Worm (Caenorhabditis elegans): ENCODE measurements around the gene pqn-32.

Gene pqn-32

DNA sequence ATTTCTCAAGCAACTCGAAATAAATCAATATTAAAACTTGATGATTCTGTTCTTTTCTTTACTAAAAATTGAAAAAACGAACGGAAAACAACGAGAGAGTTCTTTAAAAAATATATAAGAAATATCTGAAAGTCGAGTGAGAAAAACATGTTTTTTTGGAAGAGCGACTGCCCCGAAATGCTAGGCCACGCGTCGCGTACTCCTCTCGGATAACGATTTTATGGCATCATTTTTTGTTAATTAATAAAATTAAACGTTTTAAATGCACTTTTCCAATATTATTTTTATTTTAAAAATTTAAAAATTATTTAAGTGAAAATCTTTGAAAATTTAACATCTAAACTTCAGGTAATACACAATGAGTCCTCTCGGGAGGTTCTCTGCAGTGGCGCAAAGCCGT lies 9.3 kb downstream of the pqn-32 start, which contains the start of gene gfm-1 (continued):
- TF ChIP-seq F49E8.2 (tag; optimal IDR thresholded peaks at IDR 0.05; ENCODE audit: borderline replicate concordance) (peak; percentile 29), nhr-10 (tag; optimal IDR thresholded peaks at IDR 0.05) (no peak), lin-15B (tag; optimal IDR thresholded peaks at IDR 0.05) (peak; percentile 8), unc-130 (GFP tag; optimal IDR thresholded peaks at IDR 0.05) (peak; percentile 81), unc-39 (tag; optimal IDR thresholded peaks at IDR 0.05) (no peak), zip-11 (GFP tag; IDR thresholded peaks at IDR 0.05) (no peak), nhr-48 (tag; optimal IDR thresholded peaks at IDR 0.05) (no peak), nhr-28 (tag; optimal IDR thresholded peaks at IDR 0.05) (no peak), lin-13 (GFP tag; optimal IDR thresholded peaks at IDR 0.05) (no peak), lsy-2 (tag; optimal IDR thresholded peaks at IDR 0.05) (peak in 1 of 2 experiments; percentile 78), Y5F2A.4 (GFP tag; optimal IDR thresholded peaks at IDR 0.05) (no peak)

ce11 chrII:13122720-13123119 lies 14.9 kb downstream of the pqn-32 start, which contains the start of gene bath-45:
bath-45 (plus strand) TSS chrII:13123020.
- TF ChIP-seq ces-1 (GFP tag; optimal IDR thresholded peaks at IDR 0.05) (no peak), zip-2 (tag; optimal IDR thresholded peaks at IDR 0.05) (no peak), hlh-30 (tag; optimal IDR thresholded peaks at IDR 0.05; ENCODE audit: insufficient read depth) (no peak), lin-15B (tag; optimal IDR thresholded peaks at IDR 0.05) (no peak), zfp-3 (GFP tag; conservative IDR thresholded peaks at IDR 0.05) (no peak), R02D3.7 (tag; optimal IDR thresholded peaks at IDR 0.05) (no peak), F49E8.2 (tag; optimal IDR thresholded peaks at IDR 0.05; ENCODE audit: borderline replicate concordance) (no peak), egl-27 (tag; optimal IDR thresholded peaks at IDR 0.05) (no peak), nhr-25 (tag; optimal IDR thresholded peaks at IDR 0.05; ENCODE audit: borderline replicate concordance, insufficient read depth) (no peak), duxl-1 (tag; optimal IDR thresholded peaks at IDR 0.05; ENCODE audit: poor library complexity) (no peak), fos-1 (tag; optimal IDR thresholded peaks at IDR 0.05) (no peak), mep-1 (tag; optimal IDR thresholded peaks at IDR 0.05) (no peak), snpc-4 (tag; optimal IDR thresholded peaks at IDR 0.05) (no peak), ceh-62 (tag; optimal IDR thresholded peaks at IDR 0.05) (no peak), egl-43 (GFP tag; IDR thresholded peaks at IDR 0.05) (no peak), gei-8 (GFP tag; optimal IDR thresholded peaks at IDR 0.05) (no peak), pqm-1 (tag; optimal IDR thresholded peaks at IDR 0.05) (no peak)

- TF ChIP-seq dve-1 (tag; optimal IDR thresholded peaks at IDR 0.05; ENCODE audit: insufficient read depth): no peak
- no peak for TF ChIP-seq nhr-6 (tag; optimal IDR thresholded peaks at IDR 0.05)
- TF ChIP-seq ceh-44 (GFP tag; IDR thresholded peaks at IDR 0.05): no peak
- no peak for TF ChIP-seq lin-38 (GFP tag; IDR thresholded peaks at IDR 0.05)
- TF ChIP-seq saeg-2 (GFP tag; IDR thresholded peaks at IDR 0.05): no peak
- TF ChIP-seq nhr-42 (GFP tag; IDR thresholded peaks at IDR 0.05): no peak
- TF ChIP-seq hlh-30 (tag; optimal IDR thresholded peaks at IDR 0.05; ENCODE audit: insufficient read depth): no peak
- no peak for TF ChIP-seq zag-1 (tag; optimal IDR thresholded peaks at IDR 0.05)
- TF ChIP-seq daf-16 (GFP tag; optimal IDR thresholded peaks at IDR 0.05): no peak
- TF ChIP-seq daf-16 (tag; optimal IDR thresholded peaks at IDR 0.05): no peak
- TF ChIP-seq ZK337.2 (GFP tag; IDR thresholded peaks at IDR 0.05): no peak
Measured at ce11 chrII:13129602-13130001, 21.8 kb downstream of the pqn-32 start, which contains the start of gene F29C12.6. F29C12.6 (plus strand) TSS chrII:13129902.

DNA sequence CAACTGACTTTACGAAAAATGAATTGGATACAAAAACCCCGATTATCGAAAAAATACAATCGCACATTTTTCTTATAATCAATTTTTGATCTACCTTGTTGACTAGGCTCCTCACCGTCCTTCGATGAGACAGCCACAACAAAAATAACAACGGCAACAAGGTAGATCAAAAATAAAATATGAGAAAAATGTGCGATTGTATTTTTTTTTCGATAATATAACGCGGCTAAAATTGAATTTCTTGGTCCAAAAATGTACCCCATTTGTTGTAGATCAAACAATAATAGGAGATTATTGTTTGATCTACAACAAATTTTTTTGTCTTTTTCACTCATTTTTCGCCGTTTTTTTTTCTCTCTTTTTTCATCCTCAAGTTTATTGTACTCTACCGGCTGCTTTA lies 22.8 kb downstream of the pqn-32 start:
- no peak for TF ChIP-seq dve-1 (tag; optimal IDR thresholded peaks at IDR 0.05; ENCODE audit: insufficient read depth)
- no peak for TF ChIP-seq ceh-32 (tag; optimal IDR thresholded peaks at IDR 0.05; ENCODE audit: poor library complexity)
- no peak for TF ChIP-seq ama-1 (optimal IDR thresholded peaks at IDR 0.05)
